Worm (Caenorhabditis elegans) whole organism, L4/young adult: Measurements from ENCODE around the gene C55A6.7.

Experiments used
- W03F9.2 ChIP-seq: fragments of 150-350 bp; optimal IDR thresholded peaks from 2 replicates; lab custom pipeline; 2014; ENCODE audit warnings: missing biosample characterization, missing genetic modification characterization
- dao-5 ChIP-seq: sonication (generic microtip); optimal IDR thresholded peaks from 2 replicates; lab custom pipeline; 2016; ENCODE audit warnings: missing genotype, missing genetic modification characterization, moderate library complexity, missing compliant biosample characterization
- him-1 ChIP-seq: sonication (generic microtip); optimal IDR thresholded peaks from 2 replicates; lab custom pipeline; 2016; ENCODE audit warnings: missing genotype, missing genetic modification reagents, missing genetic modification characterization, missing compliant biosample characterization

ce11 chrV:11534495-11535189 is 14.3 kb upstream of the C55A6.7 start:
- TF ChIP-seq him-1 (tag; lab: Kevin White, UChicago): no peak
- TF ChIP-seq W03F9.2 (tag; lab: Kevin White, UChicago): no peak
- TF ChIP-seq dao-5 (tag; lab: Kevin White, UChicago): no peak
